Fruit fly (Drosophila melanogaster) whole organism, embryonic: ENCODE data around the gene Tnks.

Source experiments
- Atf3 ChIP-seq: fragments of 200-800 bp; sonication (Bioruptor generic); optimal IDR thresholded peaks from 3 replicates; lab custom pipeline; 2016; ENCODE audit warnings: missing biosample characterization, missing genetic modification characterization
- Blimp-1 ChIP-seq: fragments of 200-800 bp; sonication (Bioruptor generic); optimal IDR thresholded peaks from 3 replicates; lab custom pipeline; 2018; ENCODE audit warnings: missing biosample characterization, missing genetic modification characterization, mild to moderate bottlenecking, moderate library complexity, missing genetic modification reagents
- CG10209 ChIP-seq: fragments of 200-800 bp; sonication (Bioruptor generic); optimal IDR thresholded peaks from 3 replicates; lab custom pipeline; 2017; ENCODE audit warnings: missing biosample characterization, mild to moderate bottlenecking, missing genetic modification characterization, missing genetic modification reagents
- CG10267 ChIP-seq: fragments of 200-800 bp; sonication (Bioruptor generic); optimal IDR thresholded peaks from 2 replicates; lab custom pipeline; 2018; ENCODE audit warnings: missing biosample characterization, mild to moderate bottlenecking, missing genetic modification characterization, moderate library complexity
- CG10959 ChIP-seq: fragments of 200-800 bp; sonication (Bioruptor generic); IDR thresholded peaks from 2 replicates; pipeline ENCODE4 v1.3.6; 2022; ENCODE audit warnings: missing biosample characterization, missing genetic modification characterization
- CG12391 ChIP-seq: fragments of 200-800 bp; sonication (Bioruptor generic); optimal IDR thresholded peaks from 3 replicates; lab custom pipeline; 2018; ENCODE audit warnings: missing biosample characterization, mild to moderate bottlenecking, missing genetic modification characterization, moderate library complexity
- CG13424 ChIP-seq: fragments of 200-800 bp; sonication (Bioruptor generic); optimal IDR thresholded peaks from 2 replicates; lab custom pipeline; 2019; ENCODE audit warnings: missing biosample characterization, mild to moderate bottlenecking, missing genetic modification characterization, moderate library complexity
- CG14710 ChIP-seq: fragments of 200-800 bp; sonication (Bioruptor generic); optimal IDR thresholded peaks from 3 replicates; lab custom pipeline; 2019; ENCODE audit warnings: missing biosample characterization, mild to moderate bottlenecking, missing genetic modification characterization, moderate library complexity
- CG15479 ChIP-seq: fragments of 200-800 bp; sonication (Bioruptor generic); optimal IDR thresholded peaks from 3 replicates; lab custom pipeline; 2019; ENCODE audit warnings: missing biosample characterization, mild to moderate bottlenecking, missing genetic modification characterization, moderate library complexity
- CG17328 ChIP-seq: fragments of 200-800 bp; sonication (Bioruptor generic); IDR thresholded peaks from 2 replicates; pipeline ENCODE4 v1.3.6; 2022; ENCODE audit warnings: missing biosample characterization, missing genetic modification characterization
- CG17361 ChIP-seq: fragments of 200-800 bp; sonication (Bioruptor generic); IDR thresholded peaks from 3 replicates; pipeline ENCODE4 v1.3.6; 2022; ENCODE audit warnings: missing biosample characterization, missing genetic modification characterization
- CG1792 ChIP-seq: fragments of 200-800 bp; sonication (Bioruptor generic); optimal IDR thresholded peaks from 2 replicates; lab custom pipeline; 2016; ENCODE audit warnings: missing biosample characterization, missing genetic modification characterization
- CG2678 ChIP-seq: fragments of 200-800 bp; sonication (Bioruptor generic); optimal IDR thresholded peaks from 3 replicates; lab custom pipeline; 2019; ENCODE audit warnings: missing biosample characterization, mild to moderate bottlenecking, missing genetic modification characterization, moderate library complexity
- CG3065 ChIP-seq: fragments of 200-800 bp; sonication (Bioruptor generic); optimal IDR thresholded peaks from 2 replicates; lab custom pipeline; 2016; ENCODE audit warnings: missing biosample characterization, missing genetic modification characterization
- CG31388 ChIP-seq: fragments of 200-800 bp; sonication (Bioruptor generic); optimal IDR thresholded peaks from 2 replicates; lab custom pipeline; 2016; ENCODE audit warnings: missing biosample characterization, missing genetic modification characterization
- CG4707 ChIP-seq: fragments of 200-800 bp; sonication (Bioruptor generic); optimal IDR thresholded peaks from 2 replicates; lab custom pipeline; 2018; ENCODE audit warnings: missing biosample characterization, mild to moderate bottlenecking, missing genetic modification characterization, moderate library complexity
- CG6689 ChIP-seq: fragments of 200-800 bp; sonication (Bioruptor generic); IDR thresholded peaks from 2 replicates; pipeline ENCODE4 v1.3.6; 2022; ENCODE audit warnings: missing biosample characterization, missing genetic modification characterization
- CG6813 ChIP-seq: fragments of 200-800 bp; sonication (Bioruptor generic); optimal IDR thresholded peaks from 2 replicates; lab custom pipeline; 2017; ENCODE audit warnings: missing biosample characterization, missing genetic modification characterization, mild to moderate bottlenecking, moderate library complexity, missing genetic modification reagents
- CG7745 ChIP-seq: fragments of 200-800 bp; sonication (Bioruptor generic); optimal IDR thresholded peaks from 2 replicates; lab custom pipeline; 2018; ENCODE audit warnings: missing biosample characterization, mild to moderate bottlenecking, missing genetic modification characterization, moderate library complexity
- CG8765 ChIP-seq: fragments of 200-800 bp; sonication (Bioruptor generic); IDR thresholded peaks from 2 replicates; pipeline ENCODE4 v1.3.6; 2022; ENCODE audit warnings: missing biosample characterization, missing genetic modification characterization
- CoRest ChIP-seq: fragments of 200-800 bp; sonication (Bioruptor generic); optimal IDR thresholded peaks from 3 replicates; lab custom pipeline; 2018; ENCODE audit warnings: missing biosample characterization, mild to moderate bottlenecking, missing genetic modification characterization, moderate library complexity
- D ChIP-seq, 2 experiments: fragments of 200-800 bp in 1 of 2; fragments of >200 bp in 1 of 2; sonication (Bioruptor generic) in 1 of 2; optimal IDR thresholded peaks; 2 replicates in 1 of 2; 3 replicates in 1 of 2; lab custom pipeline; 2017; ENCODE audit warnings: mild to moderate bottlenecking in 1 of 2, missing biosample characterization in 1 of 2, missing genetic modification characterization in 1 of 2, missing genetic modification reagents in 1 of 2
- Deaf1 ChIP-seq: fragments of 200-800 bp; optimal IDR thresholded peaks from 3 replicates; lab custom pipeline; 2019; ENCODE audit warnings: missing biosample characterization, mild to moderate bottlenecking, missing genetic modification characterization, moderate library complexity
- Hr3 ChIP-seq: fragments of 200-800 bp; sonication (Bioruptor generic); optimal IDR thresholded peaks from 3 replicates; lab custom pipeline; 2016; ENCODE audit warnings: missing biosample characterization, missing genetic modification characterization
- Max ChIP-seq: fragments of 200-800 bp; sonication (Bioruptor generic); optimal IDR thresholded peaks from 2 replicates; lab custom pipeline; 2016; ENCODE audit warnings: missing biosample characterization, mild to moderate bottlenecking, missing genetic modification characterization
- Sox100B ChIP-seq: fragments of 200-800 bp; sonication (Bioruptor generic); optimal IDR thresholded peaks from 3 replicates; lab custom pipeline; 2018; ENCODE audit warnings: missing biosample characterization, mild to moderate bottlenecking, missing genetic modification characterization
- Sox102F ChIP-seq: fragments of 200-800 bp; sonication (Bioruptor generic); optimal IDR thresholded peaks from 2 replicates; lab custom pipeline; 2018; ENCODE audit warnings: missing biosample characterization, mild to moderate bottlenecking, missing genetic modification characterization, moderate library complexity
- ac ChIP-seq: fragments of 200-800 bp; sonication (Bioruptor generic); optimal IDR thresholded peaks from 3 replicates; lab custom pipeline; 2017; ENCODE audit warnings: missing biosample characterization, mild to moderate bottlenecking, missing genetic modification characterization
- ap ChIP-seq: fragments of 200-800 bp; sonication (Bioruptor generic); IDR thresholded peaks from 2 replicates; pipeline ENCODE4 v1.3.6; 2022; ENCODE audit warnings: missing biosample characterization, missing genetic modification characterization
- btn ChIP-seq: fragments of 200-800 bp; sonication (Bioruptor generic); optimal IDR thresholded peaks from 2 replicates; lab custom pipeline; 2016; ENCODE audit warnings: missing biosample characterization, missing genetic modification characterization
- chif ChIP-seq, 2 experiments: fragments of 200-800 bp; sonication (Bioruptor generic); optimal IDR thresholded peaks; 3 replicates each; lab custom pipeline; 2016; ENCODE audit warnings: missing biosample characterization in 2 of 2, missing genetic modification characterization in 2 of 2
- corto ChIP-seq: fragments of 200-800 bp; sonication (Bioruptor generic); optimal IDR thresholded peaks from 2 replicates; lab custom pipeline; 2016; ENCODE audit warnings: missing biosample characterization, mild to moderate bottlenecking, missing genetic modification characterization, moderate library complexity
- gem ChIP-seq: fragments of 200-800 bp; sonication (Bioruptor generic); optimal IDR thresholded peaks from 2 replicates; lab custom pipeline; 2019; ENCODE audit warnings: missing biosample characterization, mild to moderate bottlenecking, missing genetic modification characterization, moderate library complexity
- gsb-n ChIP-seq: fragments of 200-800 bp; sonication (Bioruptor generic); optimal IDR thresholded peaks from 3 replicates; lab custom pipeline; 2018; ENCODE audit warnings: missing biosample characterization, mild to moderate bottlenecking, missing genetic modification characterization
- lbe ChIP-seq: fragments of 200-800 bp; sonication (Bioruptor generic); optimal IDR thresholded peaks from 2 replicates; lab custom pipeline; 2016; ENCODE audit warnings: missing biosample characterization, mild to moderate bottlenecking, missing genetic modification characterization
- lilli ChIP-seq: fragments of 200-800 bp; sonication (Bioruptor generic); optimal IDR thresholded peaks from 3 replicates; lab custom pipeline; 2016; ENCODE audit warnings: missing biosample characterization, missing genetic modification characterization
- lov ChIP-seq, 2 experiments: fragments of 200-800 bp in 1 of 2; fragments of >200 bp in 1 of 2; sonication (Bioruptor generic) in 1 of 2; IDR thresholded peaks in 1 of 2; optimal IDR thresholded peaks in 1 of 2; 2 replicates in 1 of 2; 3 replicates in 1 of 2; pipeline versions ENCODE4 v1.3.6 to Lab custom; 2017 to 2022; ENCODE audit warnings: missing biosample characterization in 1 of 2, missing genetic modification characterization in 1 of 2
- nmo ChIP-seq: fragments of 200-800 bp; sonication (Bioruptor generic); optimal IDR thresholded peaks from 2 replicates; lab custom pipeline; 2018; ENCODE audit warnings: missing biosample characterization, mild to moderate bottlenecking, missing genetic modification characterization, moderate library complexity
- onecut ChIP-seq: fragments of 200-800 bp; sonication (Bioruptor generic); IDR thresholded peaks from 2 replicates; pipeline ENCODE4 v1.3.6; 2022; ENCODE audit warnings: missing biosample characterization, missing genetic modification characterization
- pnt ChIP-seq: fragments of 200-800 bp; sonication (Bioruptor generic); optimal IDR thresholded peaks from 3 replicates; lab custom pipeline; 2016; ENCODE audit warnings: missing biosample characterization, missing genetic modification characterization
- scrt ChIP-seq: fragments of 200-800 bp; sonication (Bioruptor generic); optimal IDR thresholded peaks from 2 replicates; lab custom pipeline; 2018; ENCODE audit warnings: missing biosample characterization, mild to moderate bottlenecking, missing genetic modification characterization, moderate library complexity
- sim ChIP-seq: fragments of 200-800 bp; sonication (Bioruptor generic); IDR thresholded peaks from 2 replicates; pipeline ENCODE4 v1.3.6; 2022; ENCODE audit warnings: missing biosample characterization, missing genetic modification characterization
- stwl ChIP-seq: fragments of 200-800 bp; sonication (Bioruptor generic); optimal IDR thresholded peaks from 3 replicates; lab custom pipeline; 2018; ENCODE audit warnings: missing biosample characterization, mild to moderate bottlenecking, missing genetic modification characterization, moderate library complexity
- trem ChIP-seq: fragments of 200-800 bp; optimal IDR thresholded peaks from 3 replicates; lab custom pipeline; 2019; ENCODE audit warnings: missing biosample characterization, mild to moderate bottlenecking, missing genetic modification characterization, moderate library complexity

The Tnks gene

DNA sequence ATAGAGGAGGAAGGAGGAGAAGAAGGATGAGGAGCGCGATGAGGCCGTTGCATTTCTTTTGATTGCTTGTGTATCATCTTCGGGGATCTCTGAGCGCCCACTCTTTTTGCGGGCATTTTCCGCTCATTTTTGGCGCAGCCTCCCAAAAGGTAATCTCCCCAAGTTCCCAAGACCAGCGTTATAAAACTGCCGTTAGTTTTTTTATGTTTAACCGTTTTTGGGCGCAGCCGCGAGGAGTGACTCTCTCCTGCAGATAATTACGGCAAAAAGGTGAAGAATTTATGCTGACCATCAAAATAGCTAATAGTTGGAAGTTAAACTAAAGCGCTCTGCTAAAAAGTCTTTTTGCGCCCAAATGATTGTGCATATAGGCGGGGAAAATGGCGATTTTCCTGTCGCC, 22.7 kb downstream of the Tnks start:
- TF ChIP-seq Atf3 (GFP tag; lab: Kevin White, UChicago) (no peak), ap (GFP tag; lab: Robert Waterston, UW) (no peak), CG1792 (GFP tag; lab: Kevin White, UChicago) (no peak)

DNA sequence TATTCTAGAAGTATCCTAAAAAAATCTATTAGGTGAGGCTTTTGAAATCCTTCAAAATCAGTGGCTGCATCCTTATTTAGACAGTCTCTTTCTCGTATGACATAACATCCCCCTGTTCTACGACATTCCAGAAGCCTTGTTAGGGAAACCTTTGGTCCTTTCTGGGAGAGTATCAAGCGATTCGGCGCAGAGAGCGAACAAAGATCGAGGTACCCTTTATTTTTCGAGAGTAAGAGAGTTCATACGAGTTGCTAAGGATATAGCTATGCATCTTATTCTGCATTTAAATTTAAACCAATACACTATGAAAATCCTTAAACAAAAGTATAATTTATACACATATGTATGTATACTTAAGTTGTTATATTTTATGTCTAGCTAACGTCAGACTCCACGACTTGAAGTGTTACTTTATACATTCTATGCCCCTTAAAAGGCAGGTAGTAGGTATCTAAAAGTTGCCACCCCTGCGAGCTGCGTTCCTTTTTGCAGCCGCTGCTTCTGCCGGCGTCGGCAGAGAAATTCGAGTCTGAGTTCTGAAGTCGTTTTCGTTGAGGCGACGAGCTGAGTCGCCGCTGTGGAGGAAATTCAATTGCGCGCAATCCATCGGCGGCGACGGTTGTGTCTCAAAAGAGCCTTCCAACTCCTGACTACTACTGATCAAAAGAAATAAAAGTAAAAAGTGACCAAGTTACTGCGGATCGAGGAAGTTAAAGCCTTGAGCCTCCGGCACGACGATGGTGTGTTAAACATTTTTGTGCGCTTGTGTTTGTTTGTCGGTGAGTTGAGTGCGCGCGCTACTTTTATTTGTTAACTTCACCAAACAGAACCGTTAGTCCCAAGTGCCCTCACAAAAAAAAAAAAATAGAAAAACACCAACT, 23.6 kb downstream of the Tnks start, which contains the start of gene jigr1:
TSS of gene jigr1 (plus strand) at position 550 of the 881 bp plus-strand sequence.
- TF ChIP-seq CG15479 (GFP tag; lab: Kevin White, UChicago) (peak; percentile 67), onecut (0 out of 2 replicates have a peak, but pooled peaks have one; percentile 17), Max (GFP tag; lab: Kevin White, UChicago) (peak; percentile 19), Hr3 (peak; percentile 31), gsb-n (tag; lab: Kevin White, UChicago) (peak; percentile 33), CG2678 (peak; percentile 12), Blimp-1 (peak; percentile 3), stwl (peak; percentile 3), CG10209 (GFP tag; lab: Kevin White, UChicago) (peak; percentile 59), btn (no peak), Sox102F (no peak), corto (GFP tag; lab: Kevin White, UChicago) (peak; percentile 27), Deaf1 (tag; lab: Kevin White, UChicago) (peak; percentile 0), CG31388 (GFP tag; lab: Kevin White, UChicago) (no peak), CG12391 (peak; percentile 65), CG10959 (GFP tag; lab: Robert Waterston, UW) (peak; percentile 70), CG6689 (GFP tag; lab: Robert Waterston, UW) (peak; percentile 42; the same call in 1 of the 2 replicates), chif (GFP tag; optimal IDR thresholded peaks at IDR 0.05; lab: Kevin White, UChicago) (peak; percentile 6 to 66), CG14710 (tag; lab: Kevin White, UChicago) (peak; percentile 69), CG3065 (GFP tag; lab: Kevin White, UChicago) (no peak), scrt (no peak), sim (GFP tag; lab: Robert Waterston, UW) (no peak), lbe (peak; percentile 51), CoRest (tag; lab: Kevin White, UChicago) (peak; percentile 37), gem (tag; lab: Kevin White, UChicago) (peak; percentile 67), ac (GFP tag; lab: Kevin White, UChicago) (peak; percentile 87), nmo (GFP tag; lab: Kevin White, UChicago) (peak; percentile 53), pnt (GFP tag; lab: Kevin White, UChicago) (peak; percentile 5), D (optimal IDR thresholded peaks at IDR 0.05; lab: Kevin White, UChicago) (no peak), D (GFP tag; optimal IDR thresholded peaks at IDR 0.05; lab: Kevin White, UChicago) (peak; percentile 48), CG7745 (tag; lab: Kevin White, UChicago) (no peak), trem (tag; lab: Kevin White, UChicago) (peak; percentile 79), CG10267 (tag; lab: Kevin White, UChicago) (peak; percentile 78), CG17328 (GFP tag; lab: Robert Waterston, UW) (peak; percentile 49; the same call in 1 of the 2 replicates), CG4707 (GFP tag; lab: Kevin White, UChicago) (no peak), lov (optimal IDR thresholded peaks at IDR 0.05; lab: Kevin White, UChicago) (no peak), lov (GFP tag; IDR thresholded peaks at IDR 0.05; lab: Robert Waterston, UW) (0 out of 3 replicates have a peak, but pooled peaks have one; percentile 34), Sox100B (GFP tag; lab: Kevin White, UChicago) (peak; percentile 1), CG17361 (GFP tag; lab: Robert Waterston, UW) (peak; percentile 67; the same call in 2 of the 3 replicates), lilli (GFP tag; lab: Kevin White, UChicago) (peak; percentile 28), CG8765 (peak; percentile 74), CG13424 (tag; lab: Kevin White, UChicago) (peak; percentile 19), CG6813 (GFP tag; lab: Kevin White, UChicago) (peak; percentile 52)
